Worm (Caenorhabditis elegans) whole organism, L4/young adult: ENCODE measurements around the gene lst-2.

Experiments used
- W03F9.2 ChIP-seq: fragments of 150-350 bp; optimal IDR thresholded peaks from 2 replicates; lab custom pipeline; 2014; ENCODE audit warnings: missing biosample characterization, missing genetic modification characterization
- dao-5 ChIP-seq: sonication (generic microtip); optimal IDR thresholded peaks from 2 replicates; lab custom pipeline; 2016; ENCODE audit warnings: missing genotype, missing genetic modification characterization, moderate library complexity, missing compliant biosample characterization
- him-1 ChIP-seq: sonication (generic microtip); optimal IDR thresholded peaks from 2 replicates; lab custom pipeline; 2016; ENCODE audit warnings: missing genotype, missing genetic modification reagents, missing genetic modification characterization, missing compliant biosample characterization

ce11 chrX:4370756-4371155, 12.4 kb downstream of the lst-2 start, which contains the start of gene R160.5:
- TF ChIP-seq him-1 (no peak), W03F9.2 (tag; lab: Kevin White, UChicago) (no peak), dao-5 (no peak)
